Worm (Caenorhabditis elegans) whole organism, L2 larva: ENCODE measurements around the gene cest-28.

Experiments
- C34F6.9 ChIP-seq: fragments of 150-350 bp; optimal IDR thresholded peaks from 2 replicates; lab custom pipeline; 2014; ENCODE audit warnings: missing biosample characterization, missing genetic modification characterization
- F13H6.1 ChIP-seq: sonication (generic microtip); optimal IDR thresholded peaks from 2 replicates; lab custom pipeline; 2016; ENCODE audit warnings: missing genetic modification characterization, missing compliant biosample characterization
- R02D3.7 ChIP-seq: fragments of 150-350 bp; optimal IDR thresholded peaks from 2 replicates; lab custom pipeline; 2014; ENCODE audit warnings: missing biosample characterization, missing genetic modification characterization
- ZK546.5 ChIP-seq: sonication (generic microtip); optimal IDR thresholded peaks from 2 replicates; lab custom pipeline; 2017; ENCODE audit warnings: missing biosample characterization, missing genetic modification characterization
- aly-2 ChIP-seq: fragments of 150-350 bp; optimal IDR thresholded peaks from 2 replicates; lab custom pipeline; 2014; ENCODE audit warnings: missing biosample characterization, missing genetic modification characterization
- ama-1 ChIP-seq: fragments of 150-350 bp; optimal IDR thresholded peaks from 2 replicates; lab custom pipeline; 2018; ENCODE audit warnings: inconsistent platforms
- blmp-1 ChIP-seq: sonication (generic microtip); optimal IDR thresholded peaks from 2 replicates; lab custom pipeline; 2017; ENCODE audit warnings: missing genetic modification characterization, mild to moderate bottlenecking, missing compliant biosample characterization, antibody characterized with exemption, moderate library complexity; ENCODE audit not compliant: insufficient read depth
- ceh-16 ChIP-seq: fragments of 150-350 bp; optimal IDR thresholded peaks from 2 replicates; lab custom pipeline; 2014; ENCODE audit warnings: missing biosample characterization, missing genetic modification characterization
- ceh-82 ChIP-seq: fragments of 150-350 bp; optimal IDR thresholded peaks from 2 replicates; lab custom pipeline; 2014; ENCODE audit warnings: missing biosample characterization, missing genetic modification characterization
- crh-2 ChIP-seq: sonication (generic microtip); optimal IDR thresholded peaks from 2 replicates; lab custom pipeline; 2017; ENCODE audit warnings: missing biosample characterization, missing genetic modification characterization
- egl-27 ChIP-seq: sonication (generic microtip); optimal IDR thresholded peaks from 3 replicates; lab custom pipeline; 2017; ENCODE audit warnings: missing biosample characterization, missing genetic modification reagents, missing genetic modification characterization
- elt-1 ChIP-seq: fragments of 150-350 bp; optimal IDR thresholded peaks from 2 replicates; lab custom pipeline; 2014; ENCODE audit warnings: missing biosample characterization, missing genetic modification characterization
- fos-1 ChIP-seq: fragments of 150-350 bp; optimal IDR thresholded peaks from 2 replicates; lab custom pipeline; 2014; ENCODE audit warnings: missing biosample characterization, missing genetic modification characterization
- gmeb-1 ChIP-seq: fragments of 150-350 bp; optimal IDR thresholded peaks from 2 replicates; lab custom pipeline; 2014; ENCODE audit warnings: missing biosample characterization, missing genetic modification characterization
- lin-11 ChIP-seq: fragments of 150-350 bp; sonication (generic microtip); optimal IDR thresholded peaks from 2 replicates; lab custom pipeline; 2014; ENCODE audit warnings: missing biosample characterization, missing genetic modification characterization, inconsistent platforms, mixed read lengths
- lin-13 ChIP-seq: fragments of 150-350 bp; optimal IDR thresholded peaks from 2 replicates; lab custom pipeline; 2014; ENCODE audit warnings: missing biosample characterization, missing genetic modification reagents, missing genetic modification characterization
- lin-39 ChIP-seq: fragments of 150-350 bp; optimal IDR thresholded peaks from 2 replicates; lab custom pipeline; 2014; ENCODE audit warnings: missing biosample characterization, missing genetic modification reagents, missing genetic modification characterization
- lsy-2 ChIP-seq, 2 experiments: fragments of 150-350 bp in 1 of 2; sonication (generic microtip) in 1 of 2; optimal IDR thresholded peaks; 2 replicates each; lab custom pipeline; 2014 to 2017; ENCODE audit warnings: missing biosample characterization in 2 of 2, missing genetic modification characterization in 2 of 2
- mab-5 ChIP-seq: fragments of 150-350 bp; optimal IDR thresholded peaks from 2 replicates; lab custom pipeline; 2014; ENCODE audit warnings: missing biosample characterization, missing genetic modification characterization
- mdl-1 ChIP-seq, 2 experiments: fragments of 150-350 bp in 1 of 2; sonication (generic microtip) in 1 of 2; optimal IDR thresholded peaks; 2 replicates each; lab custom pipeline; 2017; ENCODE audit warnings: missing biosample characterization in 2 of 2, missing genetic modification characterization in 2 of 2
- nhr-10 ChIP-seq: sonication (generic microtip); optimal IDR thresholded peaks from 2 replicates; lab custom pipeline; 2017; ENCODE audit warnings: missing biosample characterization, missing genetic modification characterization
- nhr-11 ChIP-seq: fragments of 150-350 bp; optimal IDR thresholded peaks from 2 replicates; lab custom pipeline; 2014; ENCODE audit warnings: missing biosample characterization, missing genetic modification characterization
- nhr-12 ChIP-seq: fragments of 150-350 bp; optimal IDR thresholded peaks from 2 replicates; lab custom pipeline; 2014; ENCODE audit warnings: missing biosample characterization, missing genetic modification characterization
- nhr-129 ChIP-seq: fragments of 150-350 bp; optimal IDR thresholded peaks from 2 replicates; lab custom pipeline; 2014; ENCODE audit warnings: missing biosample characterization, missing genetic modification characterization
- nhr-237 ChIP-seq: fragments of 150-350 bp; optimal IDR thresholded peaks from 2 replicates; lab custom pipeline; 2014; ENCODE audit warnings: missing biosample characterization, missing genetic modification characterization
- nhr-25 ChIP-seq: fragments of 150-350 bp; sonication (generic microtip); optimal IDR thresholded peaks from 3 replicates; lab custom pipeline; 2014; ENCODE audit warnings: missing biosample characterization, missing genetic modification characterization
- nhr-6 ChIP-seq: fragments of 150-350 bp; optimal IDR thresholded peaks from 2 replicates; lab custom pipeline; 2014; ENCODE audit warnings: missing biosample characterization, missing genetic modification characterization
- peb-1 ChIP-seq: fragments of 150-350 bp; optimal IDR thresholded peaks from 2 replicates; lab custom pipeline; 2014; ENCODE audit warnings: missing biosample characterization, missing genetic modification characterization
- sem-4 ChIP-seq: fragments of 150-350 bp; optimal IDR thresholded peaks from 2 replicates; lab custom pipeline; 2014; ENCODE audit warnings: missing biosample characterization, missing genetic modification reagents, missing genetic modification characterization
- sma-3 ChIP-seq: sonication (generic microtip); optimal IDR thresholded peaks from 2 replicates; lab custom pipeline; 2016; ENCODE audit warnings: missing genetic modification reagents, missing genetic modification characterization, missing compliant biosample characterization
- sma-9 ChIP-seq, 2 experiments: fragments of 150-350 bp in 1 of 2; sonication (generic microtip) in 1 of 2; optimal IDR thresholded peaks; 2 replicates each; lab custom pipeline; 2014 to 2016; ENCODE audit warnings: missing genetic modification characterization in 2 of 2, mild to moderate bottlenecking in 1 of 2, missing biosample characterization in 1 of 2, missing compliant biosample characterization in 1 of 2, missing genetic modification reagents in 1 of 2, moderate library complexity in 1 of 2
- snpc-4 ChIP-seq: fragments of 150-350 bp; optimal IDR thresholded peaks from 2 replicates; lab custom pipeline; 2014; ENCODE audit warnings: missing biosample characterization, missing genetic modification characterization
- unc-39 ChIP-seq: fragments of 150-350 bp; optimal IDR thresholded peaks from 2 replicates; lab custom pipeline; 2014; ENCODE audit warnings: missing biosample characterization, missing genetic modification characterization
- unc-55 ChIP-seq: fragments of 150-350 bp; sonication (generic microtip); optimal IDR thresholded peaks from 3 replicates; lab custom pipeline; 2014; ENCODE audit warnings: missing biosample characterization, missing genetic modification reagents, missing genetic modification characterization
- unc-62 ChIP-seq: fragments of 150-350 bp; optimal IDR thresholded peaks from 2 replicates; lab custom pipeline; 2014; ENCODE audit warnings: missing biosample characterization, missing genetic modification reagents, missing genetic modification characterization
- zag-1 ChIP-seq: fragments of 150-350 bp; optimal IDR thresholded peaks from 2 replicates; lab custom pipeline; 2014; ENCODE audit warnings: missing biosample characterization, missing genetic modification characterization
- ztf-1 ChIP-seq: fragments of 200-800 bp; sonication (Bioruptor generic); conservative IDR thresholded peaks from 2 replicates; pipeline ENCODE4 v1.3.6; 2022; ENCODE audit warnings: missing genetic modification characterization, missing compliant biosample characterization
- ztf-11 ChIP-seq: sonication (generic microtip); optimal IDR thresholded peaks from 2 replicates; lab custom pipeline; 2017; ENCODE audit warnings: missing biosample characterization, missing genetic modification characterization
- ztf-4 ChIP-seq: fragments of 150-350 bp; optimal IDR thresholded peaks from 2 replicates; lab custom pipeline; 2014; ENCODE audit warnings: missing biosample characterization, missing genetic modification characterization

Gene cest-28

DNA sequence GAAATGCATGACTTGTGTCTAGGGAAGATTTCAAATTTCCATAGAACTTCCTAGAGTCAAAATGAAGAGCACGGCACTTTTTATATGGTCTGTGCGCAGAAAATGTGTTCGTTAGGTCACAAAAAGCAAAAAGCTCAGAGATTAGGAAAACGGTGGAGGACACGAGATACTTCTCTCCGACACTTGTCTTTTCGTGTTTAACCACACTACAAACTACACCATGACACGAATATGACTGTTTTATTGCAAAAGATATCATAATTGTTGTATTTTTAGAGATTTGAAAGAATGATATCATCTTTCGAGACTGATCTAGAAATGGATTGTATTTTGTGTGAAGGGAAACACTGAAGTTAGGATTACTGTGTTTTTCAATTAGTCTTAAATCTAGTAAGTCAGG is 29.4 kb downstream of the cest-28 start:
- no peak for TF ChIP-seq lin-13 (GFP tag; lab: Kevin White, UChicago)
- no peak for TF ChIP-seq sma-3 (GFP tag; lab: Kevin White, UChicago)
- no peak for TF ChIP-seq nhr-10 (tag; lab: Kevin White, UChicago)
- no peak for TF ChIP-seq nhr-6 (tag; lab: Kevin White, UChicago)
- no peak for TF ChIP-seq crh-2

DNA sequence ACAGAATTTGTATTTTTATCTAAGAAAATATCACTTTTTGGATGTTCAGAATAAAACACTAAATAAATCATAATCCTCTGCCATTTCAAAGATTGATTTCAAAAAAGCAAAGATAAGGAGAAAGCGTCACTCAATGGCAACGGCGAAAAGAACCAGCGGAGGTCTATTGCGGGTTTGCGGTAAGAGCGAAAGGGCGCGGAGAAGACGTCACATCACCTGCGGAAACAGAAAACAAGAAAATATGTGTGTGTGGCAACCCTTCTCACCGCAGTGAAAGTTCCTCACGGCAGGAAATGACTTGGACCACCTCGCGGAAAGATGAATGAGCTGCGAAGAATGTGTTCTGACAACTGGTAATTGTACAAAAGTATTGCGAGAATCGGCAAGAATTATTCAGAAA is 30.2 kb downstream of the cest-28 start:
- TF ChIP-seq blmp-1 (tag; lab: Kevin White, UChicago) (peak; percentile 50), peb-1 (tag; lab: Kevin White, UChicago) (no peak)

DNA sequence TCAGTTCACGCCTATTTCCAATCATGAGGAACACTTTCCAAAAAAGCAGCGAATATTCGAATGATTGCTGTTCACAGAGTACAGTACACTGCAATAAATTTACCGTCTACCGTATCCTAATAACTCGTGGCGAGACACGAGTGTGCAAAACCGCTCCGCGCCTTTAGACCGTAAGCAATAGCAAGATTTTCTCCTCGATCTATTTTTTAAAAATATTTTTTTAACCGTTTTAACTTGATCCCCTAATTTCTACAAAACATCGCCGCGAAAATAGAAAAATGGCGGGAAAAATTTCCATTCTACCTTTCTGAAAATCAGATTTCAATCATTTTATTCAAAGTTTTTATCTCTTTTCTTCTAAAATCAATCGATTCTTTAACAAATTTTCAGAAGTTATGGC is 33.1 kb downstream of the cest-28 start, which contains the start of gene era-1:
TSS of gene era-1 (plus strand) at position 366 of the 400 bp plus-strand sequence.
- no peak for TF ChIP-seq nhr-25 (tag; lab: Kevin White, UChicago)

DNA sequence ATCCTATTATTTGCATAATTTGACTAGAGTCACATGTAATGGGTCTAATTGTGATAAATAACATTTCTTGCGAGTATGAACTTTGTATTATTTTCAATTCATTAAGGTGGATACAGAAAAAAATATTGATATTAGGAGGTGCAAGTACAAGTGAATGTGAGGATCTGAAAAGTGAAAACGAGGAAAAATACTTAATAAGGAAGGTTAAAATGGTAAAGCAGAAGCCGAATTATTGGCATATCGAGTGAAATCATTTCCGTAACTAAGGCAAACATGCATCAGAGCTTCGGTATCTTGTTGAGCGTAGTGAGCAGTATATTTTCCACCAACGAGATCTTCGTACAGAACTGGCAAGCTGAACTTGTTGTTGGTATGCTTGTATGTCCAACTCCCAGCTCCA is 34.9 kb downstream of the cest-28 start:
- TF ChIP-seq fos-1 (tag; lab: Kevin White, UChicago) (no peak), ceh-16 (no peak), blmp-1 (tag; lab: Kevin White, UChicago) (no peak), egl-27 (tag; lab: Kevin White, UChicago) (no peak), sem-4 (tag; lab: Kevin White, UChicago) (no peak), elt-1 (tag; lab: Kevin White, UChicago) (no peak), C34F6.9 (no peak), nhr-10 (tag; lab: Kevin White, UChicago) (no peak), peb-1 (tag; lab: Kevin White, UChicago) (no peak), lin-11 (tag; lab: Kevin White, UChicago) (no peak), ceh-82 (no peak), F13H6.1 (tag; lab: Kevin White, UChicago) (no peak), zag-1 (tag; lab: Kevin White, UChicago) (no peak), ztf-4 (tag; lab: Kevin White, UChicago) (no peak)

DNA sequence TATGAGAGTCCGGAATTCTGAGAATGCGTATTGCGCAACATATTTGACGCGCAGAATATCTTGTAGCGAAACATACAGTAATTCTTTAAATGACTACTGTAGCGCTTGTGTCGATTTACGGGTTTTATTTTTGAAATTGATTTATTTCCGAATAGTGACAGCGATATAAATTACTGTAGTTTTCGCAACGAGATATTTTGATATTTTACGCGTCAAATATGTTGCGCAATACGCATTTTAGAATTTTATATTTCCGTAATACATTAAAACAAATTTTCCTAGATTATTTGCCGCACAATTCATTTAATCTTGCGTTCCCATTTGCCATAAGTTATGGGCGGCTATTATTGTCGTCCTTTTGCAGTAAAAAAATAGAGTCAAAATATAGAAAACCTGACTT is 35.7 kb downstream of the cest-28 start:
- TF ChIP-seq unc-62 (GFP tag; lab: Kevin White, UChicago) (no peak), unc-39 (no peak), sma-9 (GFP tag; optimal IDR thresholded peaks at IDR 0.05; lab: Kevin White, UChicago) (no peak), sma-9 (tag; optimal IDR thresholded peaks at IDR 0.05; lab: Kevin White, UChicago) (no peak), sma-3 (GFP tag; lab: Kevin White, UChicago) (no peak), F13H6.1 (tag; lab: Kevin White, UChicago) (no peak), gmeb-1 (no peak), nhr-12 (tag; lab: Kevin White, UChicago) (no peak), snpc-4 (tag; lab: Kevin White, UChicago) (no peak), mab-5 (tag; lab: Kevin White, UChicago) (no peak), nhr-129 (tag; lab: Kevin White, UChicago) (no peak), ztf-11 (tag; lab: Kevin White, UChicago) (no peak), egl-27 (tag; lab: Kevin White, UChicago) (no peak), mdl-1 (tag; optimal IDR thresholded peaks at IDR 0.05; lab: Kevin White, UChicago) (no peak), nhr-25 (tag; lab: Kevin White, UChicago) (no peak), zag-1 (tag; lab: Kevin White, UChicago) (no peak)

DNA sequence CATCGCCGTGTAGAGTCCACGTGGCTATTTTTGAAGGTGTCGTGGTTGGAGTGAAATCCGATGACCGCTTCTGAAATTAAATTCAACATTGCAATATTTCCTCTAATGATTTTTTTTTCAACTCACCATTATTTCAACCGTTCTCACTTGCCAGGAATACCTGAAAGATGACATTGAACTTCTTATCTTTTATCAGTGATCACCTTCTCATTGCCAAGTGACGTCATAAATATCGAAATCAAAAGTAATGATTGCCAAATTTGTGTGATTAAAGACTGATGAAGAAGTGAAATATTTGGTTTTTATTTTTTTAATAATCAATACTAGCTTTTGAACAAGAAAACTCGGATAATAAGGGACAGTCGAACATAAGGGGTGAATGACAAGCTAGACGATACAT is 37.2 kb downstream of the cest-28 start, which contains the start of gene W02F12.4:
TSS of gene W02F12.4 (minus strand) at position 164 of the 400 bp plus-strand sequence.
- TF ChIP-seq unc-39 (no peak), nhr-10 (tag; lab: Kevin White, UChicago) (no peak), sma-3 (GFP tag; lab: Kevin White, UChicago) (peak; percentile 52), sem-4 (tag; lab: Kevin White, UChicago) (no peak), nhr-129 (tag; lab: Kevin White, UChicago) (no peak), lin-39 (no peak), sma-9 (GFP tag; optimal IDR thresholded peaks at IDR 0.05; lab: Kevin White, UChicago) (peak; percentile 72), sma-9 (tag; optimal IDR thresholded peaks at IDR 0.05; lab: Kevin White, UChicago) (no peak), nhr-25 (tag; lab: Kevin White, UChicago) (peak; percentile 7), nhr-11 (no peak), crh-2 (peak; percentile 67), ama-1 (lab: Kevin White, UChicago) (no peak), peb-1 (tag; lab: Kevin White, UChicago) (no peak), aly-2 (no peak), nhr-12 (tag; lab: Kevin White, UChicago) (no peak), mdl-1 (tag; optimal IDR thresholded peaks at IDR 0.05; lab: Kevin White, UChicago) (no peak), snpc-4 (tag; lab: Kevin White, UChicago) (no peak), ztf-4 (tag; lab: Kevin White, UChicago) (no peak), ztf-1 (GFP tag; lab: Robert Waterston, UW) (no peak), lsy-2 (tag; optimal IDR thresholded peaks at IDR 0.05; lab: Kevin White, UChicago) (no peak), R02D3.7 (tag; lab: Kevin White, UChicago) (no peak), unc-55 (GFP tag; lab: Kevin White, UChicago) (no peak), nhr-237 (tag; lab: Kevin White, UChicago) (no peak), elt-1 (tag; lab: Kevin White, UChicago) (no peak), gmeb-1 (no peak), lin-13 (GFP tag; lab: Kevin White, UChicago) (no peak), ceh-82 (no peak), ZK546.5 (no peak), egl-27 (tag; lab: Kevin White, UChicago) (no peak), F13H6.1 (tag; lab: Kevin White, UChicago) (no peak)
